Worm (Caenorhabditis elegans) whole organism, young adult: Measurements from ENCODE around the gene C56E10.3.

Experiments
- bed-2 ChIP-seq: fragments of 200-800 bp; sonication (Bioruptor generic); IDR thresholded peaks from 2 replicates; pipeline ENCODE4 v1.3.6; 2022; ENCODE audit warnings: missing genetic modification reagents, missing genetic modification characterization, missing compliant biosample characterization
- ekl-4 ChIP-seq: fragments of 200-800 bp; sonication (Bioruptor generic); IDR thresholded peaks from 2 replicates; pipeline ENCODE4 v1.3.6; 2022; ENCODE audit warnings: missing genetic modification reagents, missing genetic modification characterization, missing compliant biosample characterization
- madf-3 ChIP-seq: fragments of 200-800 bp; sonication (Bioruptor generic); IDR thresholded peaks from 2 replicates; pipeline ENCODE4 v1.3.6; 2022; ENCODE audit warnings: missing genetic modification reagents, missing genetic modification characterization, missing compliant biosample characterization
- nhr-90 ChIP-seq: sonication (generic microtip); optimal IDR thresholded peaks from 2 replicates; lab custom pipeline; 2016; ENCODE audit warnings: missing genotype, mild to moderate bottlenecking, missing genetic modification characterization, missing compliant biosample characterization
- snpc-4 ChIP-seq, 5 experiments: fragments of 150-350 bp in 1 of 5; sonication (generic microtip) in 4 of 5; optimal IDR thresholded peaks; 2 replicates each; lab custom pipeline; 2014 to 2018; ENCODE audit warnings: missing genetic modification characterization in 5 of 5, missing biosample characterization in 3 of 5, antibody characterized with exemption in 2 of 5, mild to moderate bottlenecking in 2 of 5, missing compliant biosample characterization in 2 of 5, missing genotype in 2 of 5, moderate library complexity in 2 of 5, missing genetic modification reagents in 1 of 5
- somi-1 ChIP-seq: fragments of 200-800 bp; sonication (Bioruptor generic); optimal IDR thresholded peaks from 2 replicates; lab custom pipeline; 2018; ENCODE audit warnings: mild to moderate bottlenecking, missing genetic modification characterization, missing compliant biosample characterization

DNA sequence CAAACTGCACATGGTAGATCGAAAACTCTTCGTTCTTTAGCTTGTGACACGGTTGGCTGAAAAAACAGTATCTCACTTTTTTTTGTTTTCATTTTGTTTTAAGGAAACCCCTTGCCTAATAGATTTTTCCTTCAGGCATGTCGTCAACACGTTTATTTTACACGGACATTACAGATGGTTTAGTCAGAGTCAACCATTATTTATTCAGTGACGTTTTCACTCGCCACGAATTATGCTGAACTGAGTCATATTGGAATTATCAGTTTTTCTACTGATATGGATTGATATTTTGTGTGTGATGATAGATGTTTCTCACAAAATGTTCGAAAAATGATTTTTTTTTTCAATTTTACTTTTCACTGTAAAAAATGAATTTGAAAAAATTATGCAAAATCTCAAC, 22.0 kb downstream of the C56E10.3 start:
- TF ChIP-seq ekl-4 (GFP tag; lab: Robert Waterston, UW) (no peak), madf-3 (no peak), snpc-4 (GFP tag; optimal IDR thresholded peaks at IDR 0.05; lab: Kevin White, UChicago) (no peak), snpc-4 (tag; optimal IDR thresholded peaks at IDR 0.05; lab: Kevin White, UChicago) (no peak), nhr-90 (tag; lab: Kevin White, UChicago) (no peak), somi-1 (GFP tag; lab: Kevin White, UChicago) (no peak), bed-2 (no peak)
